Worm (Caenorhabditis elegans): ENCODE data around the gene his-41.

DNA sequence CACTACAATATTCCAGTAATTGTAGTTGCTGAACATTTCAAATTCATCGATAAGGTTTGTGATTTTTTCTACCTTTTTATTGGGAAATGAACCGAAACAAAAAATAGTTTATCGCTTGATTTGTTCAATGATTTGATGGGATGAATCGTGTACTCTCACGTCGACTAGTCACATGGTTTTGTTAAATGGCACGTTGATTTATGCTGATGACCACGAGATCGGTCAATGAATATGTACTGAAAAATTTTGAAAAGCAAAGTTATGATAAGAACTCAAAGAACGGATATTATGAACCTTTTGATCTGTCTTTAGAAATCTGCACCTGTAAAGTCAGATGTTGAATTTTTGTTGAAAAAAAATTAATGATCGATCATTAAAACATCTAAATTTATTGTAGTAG is 29.1 kb upstream of the his-41 start:
- TF ChIP-seq tag-97 (GFP tag; IDR thresholded peaks at IDR 0.05): no peak
- TF ChIP-seq daf-8 (GFP tag; IDR thresholded peaks at IDR 0.05): no peak
- TF ChIP-seq D1046.2 (GFP tag; IDR thresholded peaks at IDR 0.05): no peak
